Fruit fly (Drosophila melanogaster) whole organism, embryonic: ENCODE measurements around the gene upd2.

ENCODE experiments used
- ATbp ChIP-seq: fragments of 200-800 bp; sonication (Bioruptor generic); optimal IDR thresholded peaks from 2 replicates; lab custom pipeline; 2017; ENCODE audit warnings: missing biosample characterization, mild to moderate bottlenecking, missing genetic modification characterization, missing genetic modification reagents
- Aef1 ChIP-seq: fragments of 200-800 bp; sonication (Bioruptor generic); IDR thresholded peaks from 3 replicates; pipeline ENCODE4 v1.3.6; 2022; ENCODE audit warnings: missing biosample characterization, missing genetic modification characterization
- Atf3 ChIP-seq: fragments of 200-800 bp; sonication (Bioruptor generic); optimal IDR thresholded peaks from 3 replicates; lab custom pipeline; 2016; ENCODE audit warnings: missing biosample characterization, missing genetic modification characterization
- Blimp-1 ChIP-seq: fragments of 200-800 bp; sonication (Bioruptor generic); optimal IDR thresholded peaks from 3 replicates; lab custom pipeline; 2018; ENCODE audit warnings: missing biosample characterization, missing genetic modification characterization, mild to moderate bottlenecking, moderate library complexity, missing genetic modification reagents
- Bteb2 ChIP-seq: fragments of 200-800 bp; sonication (Bioruptor generic); optimal IDR thresholded peaks from 2 replicates; lab custom pipeline; 2016; ENCODE audit warnings: missing biosample characterization, missing genetic modification characterization
- CG10431 ChIP-seq: fragments of 200-800 bp; sonication (Bioruptor generic); optimal IDR thresholded peaks from 3 replicates; lab custom pipeline; 2018; ENCODE audit warnings: missing biosample characterization, mild to moderate bottlenecking, missing genetic modification characterization
- CG11247 ChIP-seq: fragments of 200-800 bp; sonication (Bioruptor generic); IDR thresholded peaks from 2 replicates; pipeline ENCODE4 v1.3.6; 2022; ENCODE audit warnings: missing biosample characterization, missing genetic modification characterization
- CG1233 ChIP-seq: fragments of 200-800 bp; sonication (Bioruptor generic); optimal IDR thresholded peaks from 4 replicates; lab custom pipeline; 2018; ENCODE audit warnings: missing biosample characterization, mild to moderate bottlenecking, missing genetic modification characterization
- CG13424 ChIP-seq: fragments of 200-800 bp; sonication (Bioruptor generic); optimal IDR thresholded peaks from 2 replicates; lab custom pipeline; 2019; ENCODE audit warnings: missing biosample characterization, mild to moderate bottlenecking, missing genetic modification characterization, moderate library complexity
- CG17186 ChIP-seq: fragments of 200-800 bp; sonication (Bioruptor generic); optimal IDR thresholded peaks from 3 replicates; lab custom pipeline; 2017; ENCODE audit warnings: missing biosample characterization, missing genetic modification reagents, missing genetic modification characterization
- CG17359 ChIP-seq: fragments of 200-800 bp; sonication (Bioruptor generic); optimal IDR thresholded peaks from 3 replicates; lab custom pipeline; 2018; ENCODE audit warnings: missing biosample characterization, mild to moderate bottlenecking, missing genetic modification characterization, moderate library complexity
- CG17912 ChIP-seq: fragments of 200-800 bp; sonication (Bioruptor generic); optimal IDR thresholded peaks from 2 replicates; lab custom pipeline; 2018; ENCODE audit warnings: missing biosample characterization, mild to moderate bottlenecking, missing genetic modification characterization
- CG1832 ChIP-seq: fragments of 200-800 bp; sonication (Bioruptor generic); optimal IDR thresholded peaks from 2 replicates; lab custom pipeline; 2017; ENCODE audit warnings: missing biosample characterization, mild to moderate bottlenecking, missing genetic modification characterization, inconsistent platforms
- CG18764 ChIP-seq: fragments of 200-800 bp; sonication (Bioruptor generic); optimal IDR thresholded peaks from 3 replicates; lab custom pipeline; 2016; ENCODE audit warnings: missing biosample characterization, missing genetic modification characterization
- CG2202 ChIP-seq: fragments of 200-800 bp; sonication (Bioruptor generic); optimal IDR thresholded peaks from 2 replicates; lab custom pipeline; 2018; ENCODE audit warnings: missing biosample characterization, mild to moderate bottlenecking, missing genetic modification characterization
- CG2712 ChIP-seq: fragments of 200-800 bp; optimal IDR thresholded peaks from 3 replicates; lab custom pipeline; 2019; ENCODE audit warnings: missing biosample characterization, mild to moderate bottlenecking, missing genetic modification characterization, moderate library complexity
- CG33557 ChIP-seq: fragments of 200-800 bp; sonication (Bioruptor generic); optimal IDR thresholded peaks from 2 replicates; lab custom pipeline; 2019; ENCODE audit warnings: missing biosample characterization, mild to moderate bottlenecking, missing genetic modification characterization, moderate library complexity
- CG3407 ChIP-seq: fragments of 200-800 bp; sonication (Bioruptor generic); optimal IDR thresholded peaks from 2 replicates; lab custom pipeline; 2018; ENCODE audit warnings: missing biosample characterization, mild to moderate bottlenecking, missing genetic modification characterization
- CG4328 ChIP-seq: fragments of 200-800 bp; sonication (Bioruptor generic); optimal IDR thresholded peaks from 3 replicates; lab custom pipeline; 2017; ENCODE audit warnings: missing biosample characterization, missing genetic modification reagents, missing genetic modification characterization
- CG4617 ChIP-seq: fragments of 200-800 bp; sonication (Bioruptor generic); optimal IDR thresholded peaks from 3 replicates; lab custom pipeline; 2016; ENCODE audit warnings: missing biosample characterization, missing genetic modification characterization, borderline replicate concordance
- CG4707 ChIP-seq: fragments of 200-800 bp; sonication (Bioruptor generic); optimal IDR thresholded peaks from 2 replicates; lab custom pipeline; 2018; ENCODE audit warnings: missing biosample characterization, mild to moderate bottlenecking, missing genetic modification characterization, moderate library complexity
- CG6175 ChIP-seq: fragments of 200-800 bp; sonication (Bioruptor generic); IDR thresholded peaks from 3 replicates; pipeline ENCODE4 v1.3.6; 2022; ENCODE audit warnings: missing biosample characterization, missing genetic modification characterization
- CG6254 ChIP-seq: fragments of 200-800 bp; sonication (Bioruptor generic); optimal IDR thresholded peaks from 3 replicates; lab custom pipeline; 2017; ENCODE audit warnings: mild to moderate bottlenecking, missing biosample characterization, missing genetic modification reagents, missing genetic modification characterization
- CG6813 ChIP-seq: fragments of 200-800 bp; sonication (Bioruptor generic); optimal IDR thresholded peaks from 2 replicates; lab custom pipeline; 2017; ENCODE audit warnings: missing biosample characterization, missing genetic modification characterization, mild to moderate bottlenecking, moderate library complexity, missing genetic modification reagents
- CG7786 ChIP-seq: fragments of 200-800 bp; sonication (Bioruptor generic); optimal IDR thresholded peaks from 2 replicates; lab custom pipeline; 2016; ENCODE audit warnings: missing biosample characterization, missing genetic modification characterization
- D ChIP-seq, 2 experiments: fragments of 200-800 bp in 1 of 2; fragments of >200 bp in 1 of 2; sonication (Bioruptor generic) in 1 of 2; optimal IDR thresholded peaks; 2 replicates in 1 of 2; 3 replicates in 1 of 2; lab custom pipeline; 2017; ENCODE audit warnings: mild to moderate bottlenecking in 1 of 2, missing biosample characterization in 1 of 2, missing genetic modification characterization in 1 of 2, missing genetic modification reagents in 1 of 2
- Dek ChIP-seq: fragments of 200-800 bp; sonication (Bioruptor generic); optimal IDR thresholded peaks from 3 replicates; lab custom pipeline; 2019; ENCODE audit warnings: missing biosample characterization, mild to moderate bottlenecking, missing genetic modification characterization, moderate library complexity
- HLH3B ChIP-seq: fragments of 200-800 bp; sonication (Bioruptor generic); IDR thresholded peaks from 2 replicates; pipeline ENCODE4 v1.3.6; 2022; ENCODE audit warnings: missing biosample characterization, missing genetic modification characterization
- HLHmδ ChIP-seq: fragments of 200-800 bp; sonication (Bioruptor generic); optimal IDR thresholded peaks from 2 replicates; lab custom pipeline; 2018; ENCODE audit warnings: missing biosample characterization, mild to moderate bottlenecking, missing genetic modification characterization, moderate library complexity
- Hr51 ChIP-seq, 2 experiments: fragments of 200-800 bp; sonication (Bioruptor generic); optimal IDR thresholded peaks; 2 replicates in 1 of 2; 3 replicates in 1 of 2; lab custom pipeline; 2016 to 2018; ENCODE audit warnings: missing biosample characterization in 2 of 2, missing genetic modification characterization in 2 of 2, mild to moderate bottlenecking in 1 of 2, moderate library complexity in 1 of 2
- Sry-β ChIP-seq: fragments of 200-800 bp; sonication (Bioruptor generic); optimal IDR thresholded peaks from 2 replicates; lab custom pipeline; 2018; ENCODE audit warnings: missing biosample characterization, mild to moderate bottlenecking, missing genetic modification characterization, moderate library complexity
- Taf1 ChIP-seq: fragments of 200-800 bp; sonication (Bioruptor generic); IDR thresholded peaks from 2 replicates; pipeline ENCODE4 v1.3.6; 2022; ENCODE audit warnings: missing biosample characterization, missing genetic modification characterization
- Xrp1 ChIP-seq: fragments of 200-800 bp; sonication (Bioruptor generic); IDR thresholded peaks from 2 replicates; pipeline ENCODE4 v1.3.6; 2022; ENCODE audit warnings: missing biosample characterization, missing genetic modification characterization
- ci ChIP-seq: fragments of 200-800 bp; sonication (Bioruptor generic); IDR thresholded peaks from 3 replicates; pipeline ENCODE4 v1.3.6; 2022; ENCODE audit warnings: missing biosample characterization, missing genetic modification characterization
- dmrt11E ChIP-seq: fragments of 200-800 bp; sonication (Bioruptor generic); optimal IDR thresholded peaks from 3 replicates; lab custom pipeline; 2018; ENCODE audit warnings: missing biosample characterization, mild to moderate bottlenecking, missing genetic modification characterization, moderate library complexity
- dmrt99B ChIP-seq: fragments of 200-800 bp; sonication (Bioruptor generic); optimal IDR thresholded peaks from 2 replicates; lab custom pipeline; 2018; ENCODE audit warnings: missing biosample characterization, mild to moderate bottlenecking, missing genetic modification characterization, moderate library complexity
- ewg ChIP-seq: fragments of 200-800 bp; sonication (Bioruptor generic); optimal IDR thresholded peaks from 3 replicates; lab custom pipeline; 2017; ENCODE audit warnings: mild to moderate bottlenecking, missing biosample characterization, missing genetic modification reagents, missing genetic modification characterization
- gem ChIP-seq: fragments of 200-800 bp; sonication (Bioruptor generic); optimal IDR thresholded peaks from 2 replicates; lab custom pipeline; 2019; ENCODE audit warnings: missing biosample characterization, mild to moderate bottlenecking, missing genetic modification characterization, moderate library complexity
- ham ChIP-seq: fragments of 200-800 bp; sonication (Bioruptor generic); IDR thresholded peaks from 2 replicates; pipeline ENCODE4 v1.3.6; 2022; ENCODE audit warnings: missing biosample characterization, missing genetic modification characterization
- jigr1 ChIP-seq: fragments of 200-800 bp; sonication (Bioruptor generic); IDR thresholded peaks from 3 replicates; pipeline ENCODE4 v1.3.6; 2022; ENCODE audit warnings: missing biosample characterization, missing genetic modification characterization
- ken ChIP-seq: fragments of 200-800 bp; sonication (Bioruptor generic); IDR thresholded peaks from 3 replicates; pipeline ENCODE4 v1.3.6; 2022; ENCODE audit warnings: missing biosample characterization, missing genetic modification characterization
- lab ChIP-seq: fragments of 200-800 bp; sonication (Bioruptor generic); optimal IDR thresholded peaks from 3 replicates; lab custom pipeline; 2017; ENCODE audit warnings: missing biosample characterization, missing genetic modification characterization, mild to moderate bottlenecking, moderate library complexity, missing genetic modification reagents
- lilli ChIP-seq: fragments of 200-800 bp; sonication (Bioruptor generic); optimal IDR thresholded peaks from 3 replicates; lab custom pipeline; 2016; ENCODE audit warnings: missing biosample characterization, missing genetic modification characterization
- luna ChIP-seq: fragments of 200-800 bp; sonication (Bioruptor generic); optimal IDR thresholded peaks from 2 replicates; lab custom pipeline; 2016; ENCODE audit warnings: missing biosample characterization, missing genetic modification characterization
- peb ChIP-seq: fragments of 200-800 bp; sonication (Bioruptor generic); IDR thresholded peaks from 2 replicates; pipeline ENCODE4 v1.3.6; 2022; ENCODE audit warnings: missing biosample characterization, missing genetic modification characterization
- sc ChIP-seq, 3 experiments: fragments of >200 bp in 2 of 3; fragments of 200-800 bp in 1 of 3; sonication (Bioruptor generic) in 1 of 3; optimal IDR thresholded peaks; 2 replicates in 2 of 3; 3 replicates in 1 of 3; lab custom pipeline; 2017; ENCODE audit warnings: mild to moderate bottlenecking in 1 of 3, missing biosample characterization in 1 of 3, missing genetic modification characterization in 1 of 3, missing genetic modification reagents in 1 of 3
- sens ChIP-seq: fragments of 200-800 bp; sonication (Bioruptor generic); peaks from one replicate; lab custom pipeline; 2016; ENCODE audit warnings: missing biosample characterization, missing genetic modification characterization
- zfh1 ChIP-seq: fragments of 200-800 bp; sonication (Bioruptor generic); IDR thresholded peaks from 3 replicates; pipeline ENCODE4 v1.3.6; 2022; ENCODE audit warnings: missing biosample characterization, missing genetic modification characterization

upd2 gene

dm6 chrX:18237886-18238285 is 5.2 kb downstream of the upd2 start (continued):
- TF ChIP-seq CG17912: peak; percentile 7
- peak; percentile 68 for TF ChIP-seq Blimp-1 (GFP tag; lab: Kevin White, UChicago)
- peak; percentile 50 for TF ChIP-seq CG17359 (tag; lab: Kevin White, UChicago)
- TF ChIP-seq CG13424 (tag; lab: Kevin White, UChicago): peak; percentile 5
- TF ChIP-seq D (optimal IDR thresholded peaks at IDR 0.05; lab: Kevin White, UChicago): no peak
- peak; percentile 38 for TF ChIP-seq D (GFP tag; optimal IDR thresholded peaks at IDR 0.05; lab: Kevin White, UChicago)
- peak; percentile 21 for TF ChIP-seq Sry-β (GFP tag; lab: Kevin White, UChicago)
- TF ChIP-seq Atf3 (GFP tag; lab: Kevin White, UChicago): no peak
- TF ChIP-seq lab (GFP tag; lab: Kevin White, UChicago): peak; percentile 32
- TF ChIP-seq CG7786 (GFP tag; lab: Kevin White, UChicago): no peak
- peak; percentile 76 for TF ChIP-seq CG3407 (GFP tag; lab: Kevin White, UChicago)
- peak; percentile 68 for TF ChIP-seq CG33557 (GFP tag; lab: Kevin White, UChicago)
- peak; percentile 44 for TF ChIP-seq CG4328 (GFP tag; lab: Kevin White, UChicago)
- 0 out of 2 replicates have a peak, but pooled peaks have one; percentile 8 for TF ChIP-seq HLH3B (GFP tag; lab: Robert Waterston, UW)
- peak; percentile 46 for TF ChIP-seq CG10431 (GFP tag; lab: Kevin White, UChicago)
- TF ChIP-seq CG4707 (GFP tag; lab: Kevin White, UChicago): peak; percentile 32
- no peak for TF ChIP-seq CG6175
- no peak for TF ChIP-seq ham
- no peak for TF ChIP-seq sc (optimal IDR thresholded peaks at IDR 0.05; lab: Kevin White, UChicago)
- TF ChIP-seq sc (GFP tag; optimal IDR thresholded peaks at IDR 0.05; lab: Kevin White, UChicago): peak; percentile 26
- TF ChIP-seq ewg (GFP tag; lab: Kevin White, UChicago): peak; percentile 7
- TF ChIP-seq dmrt99B: peak; percentile 25
- peak; percentile 28 for TF ChIP-seq dmrt11E
- TF ChIP-seq CG11247 (GFP tag; lab: Robert Waterston, UW): no peak
- TF ChIP-seq ci: peak; percentile 68; the same call in 2 of the 3 replicates
- peak; percentile 54 for TF ChIP-seq CG1233 (GFP tag; lab: Kevin White, UChicago)
- no peak for TF ChIP-seq CG1832 (GFP tag; lab: Kevin White, UChicago)
- no peak for TF ChIP-seq luna (GFP tag; lab: Kevin White, UChicago)
- TF ChIP-seq ken (GFP tag; lab: Robert Waterston, UW): peak; percentile 38; the same call in 1 of the 3 replicates
- no peak for TF ChIP-seq lilli (GFP tag; lab: Kevin White, UChicago)
- peak; percentile 28 for TF ChIP-seq gem (tag; lab: Kevin White, UChicago)
- 0 out of 3 replicates have a peak, but pooled peaks have one; percentile 23 for TF ChIP-seq zfh1 (GFP tag; lab: Robert Waterston, UW)
- no peak for TF ChIP-seq jigr1 (GFP tag; lab: Robert Waterston, UW)
- TF ChIP-seq CG2202 (tag; lab: Kevin White, UChicago): peak; percentile 46
- no peak for TF ChIP-seq Aef1
- TF ChIP-seq Taf1 (GFP tag; lab: Robert Waterston, UW): no peak
- peak; percentile 86 for TF ChIP-seq ATbp (GFP tag; lab: Kevin White, UChicago)
- peak; percentile 51 for TF ChIP-seq CG6813
- no peak for TF ChIP-seq Bteb2
- no peak for TF ChIP-seq CG17186
- TF ChIP-seq peb: no peak
- TF ChIP-seq Hr51 (GFP tag; optimal IDR thresholded peaks at IDR 0.05; lab: Kevin White, UChicago): no peak
- TF ChIP-seq sens: peak; percentile 75
- TF ChIP-seq CG18764 (GFP tag; lab: Kevin White, UChicago): peak; percentile 14
- TF ChIP-seq HLHmδ: peak; percentile 66
- TF ChIP-seq Xrp1 (GFP tag; lab: Robert Waterston, UW): peak; percentile 65
- TF ChIP-seq CG4617 (GFP tag; lab: Kevin White, UChicago): no peak
- no peak for TF ChIP-seq Dek (tag; lab: Kevin White, UChicago)
- TF ChIP-seq CG6254: peak; percentile 20
- TF ChIP-seq CG2712 (tag; lab: Kevin White, UChicago): peak; percentile 40
- TF ChIP-seq, all 482 proteins: peak for 58
